Fruit fly (Drosophila melanogaster): ENCODE data around the gene CG9459.
A peak's percentile ranks its signal among the peaks of the same experiment; 100 is the strongest.

CG9459 gene

dm6 chr3R:9857785-9858184 lies 39.6 kb upstream of the CG9459 start (continued):
- TF ChIP-seq hb (GFP tag; IDR thresholded peaks at IDR 0.05; ENCODE audit: partially characterized antibody) (no peak), Hmr (GFP tag; optimal IDR thresholded peaks at IDR 0.05) (peak; percentile 36), CG1233 (GFP tag; optimal IDR thresholded peaks at IDR 0.05) (no peak), ham (GFP tag; IDR thresholded peaks at IDR 0.05) (no peak), CG7839 (tag; optimal IDR thresholded peaks at IDR 0.05) (peak; percentile 51), Nf-YB (GFP tag; optimal IDR thresholded peaks at IDR 0.05) (no peak), nmo (GFP tag; optimal IDR thresholded peaks at IDR 0.05) (peak; percentile 25), scrt (GFP tag; optimal IDR thresholded peaks at IDR 0.05) (peak; percentile 24), kay (GFP tag; optimal IDR thresholded peaks at IDR 0.05) (no peak), CG2116 (GFP tag; optimal IDR thresholded peaks at IDR 0.05) (no peak), dpn (GFP tag; optimal IDR thresholded peaks at IDR 0.05) (no peak), CG12659 (GFP tag; optimal IDR thresholded peaks at IDR 0.05) (peak; percentile 13), CG10209 (GFP tag; optimal IDR thresholded peaks at IDR 0.05) (peak; percentile 15), lab (GFP tag; optimal IDR thresholded peaks at IDR 0.05) (peak; percentile 65), ap (GFP tag; IDR thresholded peaks at IDR 0.05) (no peak), pb (GFP tag; optimal IDR thresholded peaks at IDR 0.05) (no peak), cg (GFP tag; optimal IDR thresholded peaks at IDR 0.05) (no peak), PHDP (tag; optimal IDR thresholded peaks at IDR 0.05) (peak; percentile 26), CG12104 (GFP tag; optimal IDR thresholded peaks at IDR 0.05) (no peak), D19A (tag; optimal IDR thresholded peaks at IDR 0.05) (peak; percentile 10), CG13123 (GFP tag; optimal IDR thresholded peaks at IDR 0.05) (no peak), CG32772 (GFP tag; IDR thresholded peaks at IDR 0.05) (no peak), pita (GFP tag; optimal IDR thresholded peaks at IDR 0.05) (no peak), bigmax (GFP tag; optimal IDR thresholded peaks at IDR 0.05) (no peak), CG9817 (tag; optimal IDR thresholded peaks at IDR 0.05) (peak; percentile 0), CG17802 (tag; optimal IDR thresholded peaks at IDR 0.05) (no peak), Dbx (GFP tag; IDR thresholded peaks at IDR 0.05) (0 out of 3 replicates have a peak, but pooled peaks have one; percentile 37), Ets65A (GFP tag) (no peak), cad (GFP tag; optimal IDR thresholded peaks at IDR 0.05) (no peak), CG2712 (tag; optimal IDR thresholded peaks at IDR 0.05) (peak; percentile 18), Ptx1 (GFP tag; IDR thresholded peaks at IDR 0.05) (0 out of 2 replicates have a peak, but pooled peaks have one; percentile 31), Taf1 (GFP tag; IDR thresholded peaks at IDR 0.05) (no peak), B-H1 (GFP tag; IDR thresholded peaks at IDR 0.05) (0 out of 3 replicates have a peak, but pooled peaks have one; percentile 13), zfh2 (GFP tag; optimal IDR thresholded peaks at IDR 0.05) (no peak), Meics (GFP tag; optimal IDR thresholded peaks at IDR 0.05) (peak; percentile 48), Six4 (GFP tag; optimal IDR thresholded peaks at IDR 0.05) (no peak), Rfx (GFP tag; IDR thresholded peaks at IDR 0.05) (peak; percentile 24; the same call in 1 of the 2 replicates), Hr51 (GFP tag; optimal IDR thresholded peaks at IDR 0.05) (peak in 1 of 2 experiments; percentile 53), CG11504 (tag; optimal IDR thresholded peaks at IDR 0.05) (peak; percentile 69), CG18599 (GFP tag; optimal IDR thresholded peaks at IDR 0.05) (peak; percentile 64), slp2 (GFP tag; optimal IDR thresholded peaks at IDR 0.05) (no peak), CG18262 (tag; optimal IDR thresholded peaks at IDR 0.05) (peak; percentile 31), CG11695 (GFP tag; IDR thresholded peaks at IDR 0.05) (peak; percentile 61; the same call in 2 of the 3 replicates), disco-r (GFP tag; optimal IDR thresholded peaks at IDR 0.05) (no peak), CG31441 (GFP tag; IDR thresholded peaks at IDR 0.05) (0 out of 2 replicates have a peak, but pooled peaks have one; percentile 26), bcd (GFP tag; optimal IDR thresholded peaks at IDR 0.05) (peak; percentile 8), CG11247 (GFP tag; IDR thresholded peaks at IDR 0.05) (no peak), CTCF (GFP tag; optimal IDR thresholded peaks at IDR 0.05) (no peak), nau (GFP tag; optimal IDR thresholded peaks at IDR 0.05) (no peak), CG34376 (GFP tag; optimal IDR thresholded peaks at IDR 0.05) (no peak), pros (GFP tag; optimal IDR thresholded peaks at IDR 0.05) (no peak)

Data from whole organism, embryonic.